Worm (Caenorhabditis elegans) whole organism, L1 larva: ENCODE measurements around the gene R07H5.9.

Experiments
- elt-2 ChIP-seq: sonication (generic microtip); optimal IDR thresholded peaks from 2 replicates; lab custom pipeline; 2016; ENCODE audit warnings: missing genetic modification characterization, mild to moderate bottlenecking, inconsistent platforms, missing compliant biosample characterization, missing genetic modification reagents
- hlh-4 ChIP-seq: sonication (generic microtip); optimal IDR thresholded peaks from 2 replicates; lab custom pipeline; 2016; ENCODE audit warnings: mild to moderate bottlenecking, missing genetic modification characterization, missing compliant biosample characterization
- lsy-2 ChIP-seq, 2 experiments: fragments of 150-350 bp; optimal IDR thresholded peaks; 2 replicates each; lab custom pipeline; 2014; ENCODE audit warnings: missing biosample characterization in 2 of 2, missing genetic modification characterization in 2 of 2
- nhr-28 ChIP-seq: fragments of 150-350 bp; optimal IDR thresholded peaks from 2 replicates; lab custom pipeline; 2014; ENCODE audit warnings: missing biosample characterization, missing genetic modification characterization
- nhr-77 ChIP-seq: fragments of 150-350 bp; optimal IDR thresholded peaks from 2 replicates; lab custom pipeline; 2014; ENCODE audit warnings: missing biosample characterization, missing genetic modification characterization
- xbp-1 ChIP-seq: sonication (generic microtip); optimal IDR thresholded peaks from 2 replicates; lab custom pipeline; 2016; ENCODE audit warnings: missing genetic modification characterization, missing compliant biosample characterization

DNA sequence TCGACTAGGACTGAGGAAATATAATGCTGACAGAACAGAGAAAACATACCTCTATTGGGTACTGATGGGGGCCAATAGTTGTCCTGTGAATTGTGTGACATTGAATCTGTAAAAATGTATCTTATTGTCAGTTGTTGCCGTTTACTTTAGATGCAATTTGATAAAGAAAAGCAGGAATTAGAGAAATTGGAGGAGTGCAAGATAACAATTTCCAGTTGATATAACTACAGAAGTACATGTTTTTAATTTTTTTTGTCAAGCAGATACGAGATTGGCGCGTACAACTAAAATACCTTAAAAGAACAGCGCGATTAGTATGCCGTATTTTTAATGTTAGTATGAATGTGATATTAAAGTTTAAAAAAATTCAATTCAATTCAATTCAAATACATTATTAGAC, 10.8 kb downstream of the R07H5.9 start, which contains the start of gene zip-6:
- no peak for TF ChIP-seq nhr-77 (tag; lab: Kevin White, UChicago)
- TF ChIP-seq lsy-2 (tag; optimal IDR thresholded peaks at IDR 0.05; lab: Kevin White, UChicago): no peak
- no peak for TF ChIP-seq nhr-28
- TF ChIP-seq elt-2 (tag; lab: Kevin White, UChicago): no peak
- no peak for TF ChIP-seq xbp-1 (tag; lab: Kevin White, UChicago)
- TF ChIP-seq hlh-4 (tag; lab: Kevin White, UChicago): no peak
